Worm (Caenorhabditis elegans) whole organism, late embryonic: Measurements from ENCODE around the gene sup-18.

Experiments
- K09A11.1 ChIP-seq: sonication (generic microtip); optimal IDR thresholded peaks from 2 replicates; lab custom pipeline; 2017; ENCODE audit warnings: antibody characterized with exemption, mild to moderate bottlenecking, missing genetic modification characterization, missing compliant biosample characterization; ENCODE audit not compliant: insufficient read depth
- ama-1 ChIP-seq: fragments of 150-350 bp; optimal IDR thresholded peaks from 2 replicates; lab custom pipeline; 2014
- ceh-48 ChIP-seq: sonication (generic microtip); optimal IDR thresholded peaks from 2 replicates; lab custom pipeline; 2016; ENCODE audit warnings: missing genetic modification characterization, inconsistent platforms, missing compliant biosample characterization
- elt-2 ChIP-seq: sonication (generic microtip); optimal IDR thresholded peaks from 2 replicates; lab custom pipeline; 2016; ENCODE audit warnings: missing genetic modification reagents, missing genetic modification characterization, missing compliant biosample characterization
- nfya-1 ChIP-seq: sonication (generic microtip); optimal IDR thresholded peaks from 2 replicates; lab custom pipeline; 2017; ENCODE audit warnings: missing genetic modification characterization, mild to moderate bottlenecking, missing compliant biosample characterization, antibody characterized with exemption, moderate library complexity
- nhr-11 ChIP-seq: fragments of 150-350 bp; optimal IDR thresholded peaks from 2 replicates; lab custom pipeline; 2014; ENCODE audit warnings: missing biosample characterization, missing genetic modification characterization
- npax-4 ChIP-seq: sonication (generic microtip); optimal IDR thresholded peaks from 2 replicates; lab custom pipeline; 2016; ENCODE audit warnings: missing genetic modification characterization, missing compliant biosample characterization
- pat-9 ChIP-seq: fragments of 200-800 bp; sonication (Bioruptor generic); optimal IDR thresholded peaks from 2 replicates; lab custom pipeline; 2018; ENCODE audit warnings: mild to moderate bottlenecking, missing genetic modification characterization, moderate library complexity, missing compliant biosample characterization
- pha-4 ChIP-seq: fragments of 150-350 bp; optimal IDR thresholded peaks from 2 replicates; lab custom pipeline; 2018; ENCODE audit warnings: missing biosample characterization, missing genetic modification reagents, missing genetic modification characterization
- unc-86 ChIP-seq: sonication (generic microtip); optimal IDR thresholded peaks from 2 replicates; lab custom pipeline; 2016; ENCODE audit warnings: missing genetic modification characterization, missing compliant biosample characterization

- TF ChIP-seq unc-86 (tag; lab: Kevin White, UChicago): no peak
- no peak for TF ChIP-seq npax-4 (tag; lab: Kevin White, UChicago)
- TF ChIP-seq pat-9 (tag; lab: Kevin White, UChicago): no peak
- TF ChIP-seq nfya-1 (tag; lab: Kevin White, UChicago): no peak
- TF ChIP-seq pha-4 (tag; lab: Kevin White, UChicago): no peak
- no peak for TF ChIP-seq elt-2
- no peak for TF ChIP-seq nhr-11 (tag; lab: Kevin White, UChicago)
- TF ChIP-seq ama-1 (lab: Kevin White, UChicago): no peak
- TF ChIP-seq K09A11.1 (tag; lab: Kevin White, UChicago): no peak
- TF ChIP-seq ceh-48 (tag; lab: Kevin White, UChicago): no peak
These were observed 22.0 kb upstream of the sup-18 start, which contains the start of gene best-24 for ce11 chrIII:7900733-7901132.
